Fruit fly (Drosophila melanogaster): ENCODE measurements around the gene Six4.

The Six4 gene

DNA sequence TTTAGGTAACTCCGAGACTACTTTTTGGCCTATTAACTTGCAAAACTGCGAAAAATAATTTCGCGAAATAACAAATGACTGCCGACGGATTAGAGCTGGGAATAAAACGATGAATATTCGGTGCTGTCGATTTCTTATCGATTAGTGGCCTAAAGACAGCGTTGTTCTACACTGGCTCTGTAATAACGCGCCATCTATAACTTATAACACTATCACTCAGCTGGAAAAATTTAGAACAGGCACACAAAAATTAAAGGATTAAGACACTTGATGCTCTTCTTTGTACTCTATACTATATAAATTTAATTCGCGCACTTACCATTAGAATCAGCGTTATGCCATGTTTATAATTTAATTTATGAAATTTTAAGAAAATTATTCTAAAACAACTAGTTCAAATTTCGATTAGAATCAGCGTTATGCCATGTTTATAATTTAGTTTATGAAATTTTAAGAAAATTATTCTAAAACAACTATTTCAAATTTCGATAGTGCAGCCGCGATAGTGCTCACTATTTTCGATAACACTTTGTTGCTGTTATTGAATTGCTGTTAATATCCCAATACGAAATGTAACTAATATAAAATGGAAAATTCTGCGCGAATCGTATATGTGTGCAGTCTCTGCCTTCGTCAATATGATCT lies 49.0 kb upstream of the Six4 start, which contains the start of the genes CSN3 and CG11456 (continued):
- no peak for TF ChIP-seq TFAM (GFP tag; optimal IDR thresholded peaks at IDR 0.05)
- peak; percentile 17 for TF ChIP-seq HmgD (GFP tag; optimal IDR thresholded peaks at IDR 0.05)
- TF ChIP-seq CG8944 (GFP tag; optimal IDR thresholded peaks at IDR 0.05), result peak; percentile 28
- peak; percentile 52 for TF ChIP-seq nmo (GFP tag; optimal IDR thresholded peaks at IDR 0.05)
- TF ChIP-seq CrebB (tag; optimal IDR thresholded peaks at IDR 0.05), result no peak
- TF ChIP-seq Sry-β (GFP tag; optimal IDR thresholded peaks at IDR 0.05), result no peak
- TF ChIP-seq h (optimal IDR thresholded peaks at IDR 0.05), result no peak
- TF ChIP-seq CG12659 (GFP tag; optimal IDR thresholded peaks at IDR 0.05), result peak; percentile 79
- no peak for TF ChIP-seq ac (GFP tag; optimal IDR thresholded peaks at IDR 0.05)
- TF ChIP-seq Neu2 (GFP tag; optimal IDR thresholded peaks at IDR 0.05; ENCODE audit: borderline replicate concordance), result peak; percentile 0
- no peak for TF ChIP-seq Gsc (GFP tag; IDR thresholded peaks at IDR 0.05)
- TF ChIP-seq dpn (GFP tag; optimal IDR thresholded peaks at IDR 0.05), result peak; percentile 61 to 64
- no peak for TF ChIP-seq CG17912 (GFP tag; optimal IDR thresholded peaks at IDR 0.05)
- peak; percentile 90 for TF ChIP-seq CG6791 (GFP tag; IDR thresholded peaks at IDR 0.05; ENCODE audit: partially characterized antibody)
- peak; percentile 52 for TF ChIP-seq Xrp1 (GFP tag; IDR thresholded peaks at IDR 0.05)
- TF ChIP-seq lov (optimal IDR thresholded peaks at IDR 0.05), result no peak
- TF ChIP-seq lov (GFP tag; IDR thresholded peaks at IDR 0.05), result no peak
- peak; percentile 45 for TF ChIP-seq YL-1 (GFP tag; optimal IDR thresholded peaks at IDR 0.05)
- TF ChIP-seq Nf-YA (GFP tag; IDR thresholded peaks at IDR 0.05), result no peak
- peak; percentile 64 for TF ChIP-seq CG3847 (GFP tag; IDR thresholded peaks at IDR 0.05)
- no peak for TF ChIP-seq Meics (GFP tag; optimal IDR thresholded peaks at IDR 0.05)
- peak; percentile 61; the same call in 1 of the 3 replicates for TF ChIP-seq ken (GFP tag; IDR thresholded peaks at IDR 0.05)
- no peak for TF ChIP-seq CG5953 (GFP tag; IDR thresholded peaks at IDR 0.05)
- peak; percentile 67 for TF ChIP-seq CG16813 (GFP tag; IDR thresholded peaks at IDR 0.05; ENCODE audit: partially characterized antibody)
- no peak for TF ChIP-seq Mrtf (GFP tag; IDR thresholded peaks at IDR 0.05)
- TF ChIP-seq CG8359 (GFP tag; optimal IDR thresholded peaks at IDR 0.05; ENCODE audit: borderline replicate concordance), result no peak
- TF ChIP-seq CG5180 (GFP tag; optimal IDR thresholded peaks at IDR 0.05), result no peak
- TF ChIP-seq Dip3 (GFP tag; optimal IDR thresholded peaks at IDR 0.05), result peak; percentile 30
- no peak for TF ChIP-seq lab (GFP tag; optimal IDR thresholded peaks at IDR 0.05)
- peak; percentile 68 for TF ChIP-seq knrl (GFP tag; IDR thresholded peaks at IDR 0.05; ENCODE audit: partially characterized antibody)
- peak; percentile 2 for TF ChIP-seq D19B (GFP tag; optimal IDR thresholded peaks at IDR 0.05)
- no peak for TF ChIP-seq Aef1 (GFP tag; IDR thresholded peaks at IDR 0.05)
- no peak for TF ChIP-seq crol (GFP tag; IDR thresholded peaks at IDR 0.05)
- TF ChIP-seq CG1832 (GFP tag; optimal IDR thresholded peaks at IDR 0.05), result no peak
- peak; percentile 48 for TF ChIP-seq Myb (GFP tag; optimal IDR thresholded peaks at IDR 0.05)
- TF ChIP-seq CG7839 (tag; optimal IDR thresholded peaks at IDR 0.05), result no peak
- TF ChIP-seq slp2 (GFP tag; optimal IDR thresholded peaks at IDR 0.05), result peak; percentile 34
- TF ChIP-seq so (GFP tag; IDR thresholded peaks at IDR 0.05), result no peak
- no peak for TF ChIP-seq CG11504 (tag; optimal IDR thresholded peaks at IDR 0.05)
- peak; percentile 9 for TF ChIP-seq CG3065 (GFP tag; optimal IDR thresholded peaks at IDR 0.05)
- TF ChIP-seq unpg (GFP tag; optimal IDR thresholded peaks at IDR 0.05), result no peak
- TF ChIP-seq CG1024 (GFP tag; IDR thresholded peaks at IDR 0.05), result no peak
- peak; percentile 74 for TF ChIP-seq CG2120 (GFP tag; optimal IDR thresholded peaks at IDR 0.05)
- TF ChIP-seq fu2 (GFP tag; optimal IDR thresholded peaks at IDR 0.05), result peak; percentile 59
- no peak for TF ChIP-seq CG6854 (GFP tag; optimal IDR thresholded peaks at IDR 0.05)
- TF ChIP-seq MTF-1 (GFP tag; optimal IDR thresholded peaks at IDR 0.05; ENCODE audit: borderline replicate concordance), result no peak
- TF ChIP-seq sqz (GFP tag; optimal IDR thresholded peaks at IDR 0.05), result no peak
- TF ChIP-seq BEAF-32 (GFP tag; optimal IDR thresholded peaks at IDR 0.05), result peak; percentile 74
- TF ChIP-seq vfl (GFP tag; optimal IDR thresholded peaks at IDR 0.05), result peak; percentile 55
- TF ChIP-seq Antp (GFP tag; optimal IDR thresholded peaks at IDR 0.05), result peak; percentile 55

Measured in whole organism, embryonic.